Fruit fly (Drosophila melanogaster) whole organism, adult: Measurements from ENCODE around the gene CG13026.

ENCODE experiments used
- CG11617 ChIP-seq: fragments of 200-800 bp; sonication (Bioruptor generic); optimal IDR thresholded peaks from 2 replicates; lab custom pipeline; 2017; ENCODE audit warnings: mild to moderate bottlenecking, missing biosample characterization, missing genetic modification reagents, missing genetic modification characterization
- CG12768 ChIP-seq: fragments of 200-800 bp; sonication (Bioruptor generic); optimal IDR thresholded peaks from 2 replicates; lab custom pipeline; 2017; ENCODE audit warnings: missing biosample characterization, missing genetic modification characterization, mild to moderate bottlenecking, moderate library complexity, missing genetic modification reagents
- CG14711 ChIP-seq: fragments of 200-800 bp; sonication (Bioruptor generic); optimal IDR thresholded peaks from 2 replicates; lab custom pipeline; 2018; ENCODE audit warnings: missing biosample characterization, mild to moderate bottlenecking, missing genetic modification characterization, moderate library complexity
- CG1620 ChIP-seq: fragments of 200-800 bp; sonication (Bioruptor generic); optimal IDR thresholded peaks from 2 replicates; lab custom pipeline; 2016; ENCODE audit warnings: missing biosample characterization, missing genetic modification characterization
- CG33017 ChIP-seq: fragments of 200-800 bp; sonication (Bioruptor generic); optimal IDR thresholded peaks from 2 replicates; lab custom pipeline; 2018; ENCODE audit warnings: missing biosample characterization, mild to moderate bottlenecking, missing genetic modification characterization, moderate library complexity
- CG5204 ChIP-seq: fragments of 200-800 bp; sonication (Bioruptor generic); optimal IDR thresholded peaks from 2 replicates; lab custom pipeline; 2016; ENCODE audit warnings: missing biosample characterization, missing genetic modification characterization
- CG7045 ChIP-seq: fragments of 200-800 bp; sonication (Bioruptor generic); optimal IDR thresholded peaks from 2 replicates; lab custom pipeline; 2017; ENCODE audit warnings: missing biosample characterization, mild to moderate bottlenecking, missing genetic modification characterization
- CG7101 ChIP-seq: fragments of 200-800 bp; sonication (Bioruptor generic); optimal IDR thresholded peaks from 2 replicates; lab custom pipeline; 2018; ENCODE audit warnings: missing biosample characterization, mild to moderate bottlenecking, missing genetic modification characterization, moderate library complexity
- Clk ChIP-seq: fragments of 200-800 bp; sonication (Bioruptor generic); optimal IDR thresholded peaks from 2 replicates; lab custom pipeline; 2017; ENCODE audit warnings: missing biosample characterization, missing genetic modification characterization
- Crg-1 ChIP-seq: fragments of 200-800 bp; sonication (Bioruptor generic); optimal IDR thresholded peaks from 2 replicates; lab custom pipeline; 2016; ENCODE audit warnings: missing biosample characterization, missing genetic modification characterization
- Hr96 ChIP-seq: fragments of 200-800 bp; sonication (Bioruptor generic); optimal IDR thresholded peaks from 2 replicates; lab custom pipeline; 2016; ENCODE audit warnings: missing biosample characterization, missing genetic modification characterization
- Mnt ChIP-seq: fragments of 200-800 bp; sonication (Bioruptor generic); optimal IDR thresholded peaks from 2 replicates; lab custom pipeline; 2016; ENCODE audit warnings: missing biosample characterization, mild to moderate bottlenecking, missing genetic modification characterization
- bab1 ChIP-seq: fragments of 200-800 bp; sonication (Bioruptor generic); optimal IDR thresholded peaks from 3 replicates; lab custom pipeline; 2019; ENCODE audit warnings: missing biosample characterization, mild to moderate bottlenecking, missing genetic modification characterization, moderate library complexity
- cic ChIP-seq: fragments of 200-800 bp; sonication (Bioruptor generic); optimal IDR thresholded peaks from 2 replicates; lab custom pipeline; 2017; ENCODE audit warnings: missing biosample characterization, mild to moderate bottlenecking, missing genetic modification characterization, moderate library complexity
- cnc ChIP-seq, 2 experiments: fragments of >200 bp; optimal IDR thresholded peaks; 2 replicates each; lab custom pipeline; 2017
- kay ChIP-seq: fragments of 200-800 bp; sonication (Bioruptor generic); peaks from one replicate; lab custom pipeline; 2016; ENCODE audit warnings: missing biosample characterization, missing genetic modification characterization, borderline replicate concordance
- ovo ChIP-seq: fragments of 200-800 bp; sonication (Bioruptor generic); optimal IDR thresholded peaks from 2 replicates; lab custom pipeline; 2016; ENCODE audit warnings: missing biosample characterization, missing genetic modification characterization
- pad ChIP-seq: fragments of 200-800 bp; sonication (Bioruptor generic); optimal IDR thresholded peaks from 3 replicates; lab custom pipeline; 2017; ENCODE audit warnings: missing biosample characterization, missing genetic modification characterization, mild to moderate bottlenecking, moderate library complexity, missing genetic modification reagents
- tj ChIP-seq: fragments of 200-800 bp; sonication (Bioruptor generic); optimal IDR thresholded peaks from 3 replicates; lab custom pipeline; 2017; ENCODE audit warnings: missing biosample characterization, mild to moderate bottlenecking, missing genetic modification characterization, moderate library complexity
- toe ChIP-seq: fragments of 200-800 bp; sonication (Bioruptor generic); optimal IDR thresholded peaks from 2 replicates; lab custom pipeline; 2016; ENCODE audit warnings: missing biosample characterization, missing genetic modification characterization

The CG13026 gene

dm6 chr3L:16713446-16714192, 12.3 kb downstream of the CG13026 start:
- TF ChIP-seq cic (GFP tag; lab: Kevin White, UChicago), result peak; percentile 31
- TF ChIP-seq CG12768, result no peak
- TF ChIP-seq bab1 (GFP tag; lab: Kevin White, UChicago), result peak; percentile 12
- TF ChIP-seq CG14711 (tag; lab: Kevin White, UChicago), result no peak
- TF ChIP-seq ovo (GFP tag; lab: Kevin White, UChicago), result peak; percentile 4
- TF ChIP-seq pad (GFP tag; lab: Kevin White, UChicago), result peak; percentile 23

- TF ChIP-seq CG7045 (GFP tag; lab: Kevin White, UChicago) (no peak), CG14711 (tag; lab: Kevin White, UChicago) (no peak), kay (GFP tag; lab: Kevin White, UChicago) (no peak), tj (GFP tag; lab: Kevin White, UChicago) (no peak), Clk (no peak), Hr96 (GFP tag; lab: Kevin White, UChicago) (no peak), CG33017 (tag; lab: Kevin White, UChicago) (no peak), Crg-1 (GFP tag; lab: Kevin White, UChicago) (no peak), Mnt (GFP tag; lab: Kevin White, UChicago) (no peak), bab1 (GFP tag; lab: Kevin White, UChicago) (no peak), CG5204 (no peak), CG11617 (GFP tag; lab: Kevin White, UChicago) (no peak)
Measured at dm6 chr3L:16712371-16712770, 13.6 kb downstream of the CG13026 start.

dm6 chr3L:16711430-16712228, 14.3 kb downstream of the CG13026 start, which contains the start of the genes CG43954, Lasp and Dab:
CG43954 (minus strand) TSS chr3L:16711677.
Lasp (minus strand) TSS chr3L:16711677.
Dab (plus strand) TSS chr3L:16712126.
- TF ChIP-seq cic (GFP tag; lab: Kevin White, UChicago), result peak; percentile 56
- peak; percentile 41 for TF ChIP-seq bab1 (GFP tag; lab: Kevin White, UChicago)
- TF ChIP-seq CG1620 (GFP tag; lab: Kevin White, UChicago), result peak; percentile 47
- peak; percentile 11 for TF ChIP-seq Hr96 (GFP tag; lab: Kevin White, UChicago)
- TF ChIP-seq CG12768, result peak; percentile 27
- TF ChIP-seq ovo (GFP tag; lab: Kevin White, UChicago), result peak; percentile 63
- no peak for TF ChIP-seq cnc (optimal IDR thresholded peaks at IDR 0.05; lab: Kevin White, UChicago)
- peak; percentile 33 for TF ChIP-seq tj (GFP tag; lab: Kevin White, UChicago)
- peak; percentile 54 for TF ChIP-seq CG7101 (tag; lab: Kevin White, UChicago)
- no peak for TF ChIP-seq toe
- peak; percentile 48 for TF ChIP-seq CG33017 (tag; lab: Kevin White, UChicago)
- peak; percentile 64 for TF ChIP-seq Mnt (GFP tag; lab: Kevin White, UChicago)
- no peak for TF ChIP-seq CG11617 (GFP tag; lab: Kevin White, UChicago)

- TF ChIP-seq bab1 (GFP tag; lab: Kevin White, UChicago) (peak; percentile 59), CG7045 (GFP tag; lab: Kevin White, UChicago) (peak; percentile 28), pad (GFP tag; lab: Kevin White, UChicago) (peak; percentile 79), Crg-1 (GFP tag; lab: Kevin White, UChicago) (no peak), Hr96 (GFP tag; lab: Kevin White, UChicago) (no peak), CG33017 (tag; lab: Kevin White, UChicago) (peak; percentile 39), kay (GFP tag; lab: Kevin White, UChicago) (no peak), CG1620 (GFP tag; lab: Kevin White, UChicago) (no peak), CG12768 (peak; percentile 2), Mnt (GFP tag; lab: Kevin White, UChicago) (no peak), CG14711 (tag; lab: Kevin White, UChicago) (peak; percentile 74), toe (no peak), ovo (GFP tag; lab: Kevin White, UChicago) (peak; percentile 54), tj (GFP tag; lab: Kevin White, UChicago) (peak; percentile 84), CG7101 (tag; lab: Kevin White, UChicago) (peak; percentile 65), Clk (no peak), CG11617 (GFP tag; lab: Kevin White, UChicago) (peak; percentile 49), cic (GFP tag; lab: Kevin White, UChicago) (no peak), cnc (optimal IDR thresholded peaks at IDR 0.05; lab: Kevin White, UChicago) (no peak), CG5204 (no peak)
Measured at dm6 chr3L:16710258-16711020, 15.5 kb downstream of the CG13026 start.

dm6 chr3L:16709673-16710257, 16.2 kb downstream of the CG13026 start:
- TF ChIP-seq CG14711 (tag; lab: Kevin White, UChicago), result peak; percentile 5
- TF ChIP-seq Mnt (GFP tag; lab: Kevin White, UChicago), result no peak
- TF ChIP-seq kay (GFP tag; lab: Kevin White, UChicago), result peak; percentile 92
